Worm (Caenorhabditis elegans) whole organism, early embryonic: ENCODE measurements around the gene fcd-2.
A peak's percentile ranks its signal among the peaks of the same experiment; 100 is the strongest.

Source experiments
- aly-1 ChIP-seq: sonication (generic microtip); optimal IDR thresholded peaks from 2 replicates; lab custom pipeline; 2016; ENCODE audit warnings: missing genetic modification characterization, missing compliant biosample characterization
- ama-1 ChIP-seq: fragments of 150-350 bp; optimal IDR thresholded peaks from 2 replicates; lab custom pipeline; 2014
- ceh-36 ChIP-seq: sonication (generic microtip); optimal IDR thresholded peaks from 2 replicates; lab custom pipeline; 2016; ENCODE audit warnings: missing genetic modification characterization, inconsistent platforms, missing compliant biosample characterization
- ets-7 ChIP-seq: sonication (generic microtip); optimal IDR thresholded peaks from 2 replicates; lab custom pipeline; 2016; ENCODE audit warnings: missing genotype, missing genetic modification characterization, missing compliant biosample characterization
- flt-1 ChIP-seq: fragments of 200-800 bp; sonication (Bioruptor generic); IDR thresholded peaks from 2 replicates; pipeline ENCODE4 v1.3.6; 2022; ENCODE audit warnings: missing genetic modification characterization, missing compliant biosample characterization
- hmbx-1 ChIP-seq: sonication (generic microtip); optimal IDR thresholded peaks from 2 replicates; lab custom pipeline; 2016; ENCODE audit warnings: mild to moderate bottlenecking, missing genetic modification characterization, missing compliant biosample characterization
- hnd-1 ChIP-seq: sonication (generic microtip); optimal IDR thresholded peaks from 2 replicates; lab custom pipeline; 2016; ENCODE audit warnings: missing genetic modification characterization, missing compliant biosample characterization
- pes-1 ChIP-seq: fragments of 200-800 bp; sonication (Bioruptor generic); IDR thresholded peaks from 2 replicates; pipeline ENCODE4 v1.3.6; 2022; ENCODE audit warnings: missing genetic modification reagents, missing genetic modification characterization, missing compliant biosample characterization
- tbx-37 ChIP-seq: fragments of 200-800 bp; sonication (Bioruptor generic); conservative IDR thresholded peaks from 2 replicates; pipeline ENCODE4 v1.3.6; 2022; ENCODE audit warnings: missing genetic modification reagents, missing genetic modification characterization, missing compliant biosample characterization

DNA sequence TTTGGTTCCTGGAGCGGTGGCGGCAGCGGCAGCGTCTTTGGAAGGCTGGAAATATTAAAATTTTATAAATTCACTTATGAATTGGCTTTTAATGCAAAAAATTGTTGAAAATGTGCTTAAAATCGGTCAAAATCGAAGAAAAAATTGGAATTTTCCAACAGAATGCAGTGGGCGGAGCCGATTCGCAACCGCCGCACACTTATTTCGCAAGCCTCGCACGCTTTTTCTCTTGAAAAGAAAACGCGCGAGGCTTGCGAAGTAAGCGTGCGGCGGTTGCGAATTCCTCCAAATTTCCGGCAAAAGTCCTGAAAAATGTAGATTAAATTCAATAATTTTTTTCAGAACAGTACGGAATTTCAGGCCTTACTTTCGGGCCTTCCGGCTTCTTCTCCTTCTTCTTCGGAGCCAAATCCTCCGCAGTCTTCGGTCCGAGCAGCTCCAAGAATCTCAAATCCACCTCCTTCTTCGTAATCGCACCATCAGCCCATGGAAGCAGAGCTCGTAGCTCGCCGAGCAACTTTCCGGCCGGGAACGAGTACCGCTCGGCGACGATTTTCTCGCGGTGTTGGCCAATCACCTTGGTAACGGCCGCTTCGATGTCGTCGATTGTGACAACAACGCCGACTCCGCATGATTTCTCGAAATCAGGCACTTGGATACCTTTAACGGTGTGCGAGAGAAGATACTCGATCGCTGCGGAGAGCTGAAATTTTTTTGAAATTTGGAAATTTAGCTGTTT lies 13.2 kb upstream of the fcd-2 start:
- TF ChIP-seq ceh-36 (no peak), aly-1 (tag; lab: Kevin White, UChicago) (no peak), flt-1 (GFP tag; lab: Robert Waterston, UW) (no peak), ets-7 (tag; lab: Kevin White, UChicago) (no peak), ama-1 (lab: Kevin White, UChicago) (no peak), tbx-37 (GFP tag; lab: Robert Waterston, UW) (no peak), pes-1 (GFP tag; lab: Robert Waterston, UW) (0 out of 2 replicates have a peak, but pooled peaks have one; percentile 36), hnd-1 (tag; lab: Kevin White, UChicago) (no peak), hmbx-1 (tag; lab: Kevin White, UChicago) (no peak)
